Fruit fly (Drosophila melanogaster) whole organism, embryonic: ENCODE results near the gene drongo.

Source experiments
- Ada2b ChIP-seq: fragments of 200-800 bp; sonication (Bioruptor generic); IDR thresholded peaks from 2 replicates; pipeline ENCODE4 v1.3.6; 2022; ENCODE audit warnings: missing biosample characterization, missing genetic modification characterization
- Atf3 ChIP-seq: fragments of 200-800 bp; sonication (Bioruptor generic); optimal IDR thresholded peaks from 3 replicates; lab custom pipeline; 2016; ENCODE audit warnings: missing biosample characterization, missing genetic modification characterization
- Bgb ChIP-seq: fragments of 200-800 bp; sonication (Bioruptor generic); IDR thresholded peaks from 2 replicates; pipeline ENCODE4 v1.3.6; 2022; ENCODE audit warnings: missing biosample characterization, missing genetic modification characterization; ENCODE audit not compliant: partially characterized antibody
- CG10979 ChIP-seq: fragments of 200-800 bp; sonication (Bioruptor generic); optimal IDR thresholded peaks from 2 replicates; lab custom pipeline; 2018; ENCODE audit warnings: missing biosample characterization, mild to moderate bottlenecking, missing genetic modification characterization, moderate library complexity
- CG11093 ChIP-seq: fragments of 200-800 bp; sonication (Bioruptor generic); IDR thresholded peaks from 3 replicates; pipeline ENCODE4 v1.3.6; 2022; ENCODE audit warnings: missing biosample characterization, missing genetic modification characterization
- CG11456 ChIP-seq: fragments of 200-800 bp; sonication (Bioruptor generic); IDR thresholded peaks from 3 replicates; pipeline ENCODE4 v1.3.6; 2022; ENCODE audit warnings: missing biosample characterization, missing genetic modification characterization
- CG12071 ChIP-seq: fragments of 200-800 bp; sonication (Bioruptor generic); optimal IDR thresholded peaks from 3 replicates; lab custom pipeline; 2018; ENCODE audit warnings: missing biosample characterization, mild to moderate bottlenecking, missing genetic modification characterization
- CG1233 ChIP-seq: fragments of 200-800 bp; sonication (Bioruptor generic); optimal IDR thresholded peaks from 4 replicates; lab custom pipeline; 2018; ENCODE audit warnings: missing biosample characterization, mild to moderate bottlenecking, missing genetic modification characterization
- CG14860 ChIP-seq: fragments of 200-800 bp; sonication (Bioruptor generic); IDR thresholded peaks from 3 replicates; pipeline ENCODE4 v1.3.6; 2022; ENCODE audit warnings: missing biosample characterization, missing genetic modification characterization; ENCODE audit not compliant: partially characterized antibody
- CG15601 ChIP-seq: fragments of 200-800 bp; sonication (Bioruptor generic); optimal IDR thresholded peaks from 3 replicates; lab custom pipeline; 2019; ENCODE audit warnings: missing biosample characterization, mild to moderate bottlenecking, missing genetic modification characterization, moderate library complexity
- CG1792 ChIP-seq: fragments of 200-800 bp; sonication (Bioruptor generic); optimal IDR thresholded peaks from 2 replicates; lab custom pipeline; 2016; ENCODE audit warnings: missing biosample characterization, missing genetic modification characterization
- CG3065 ChIP-seq: fragments of 200-800 bp; sonication (Bioruptor generic); optimal IDR thresholded peaks from 2 replicates; lab custom pipeline; 2016; ENCODE audit warnings: missing biosample characterization, missing genetic modification characterization
- CG4707 ChIP-seq: fragments of 200-800 bp; sonication (Bioruptor generic); optimal IDR thresholded peaks from 2 replicates; lab custom pipeline; 2018; ENCODE audit warnings: missing biosample characterization, mild to moderate bottlenecking, missing genetic modification characterization, moderate library complexity
- CG4820 ChIP-seq: fragments of 200-800 bp; sonication (Bioruptor generic); optimal IDR thresholded peaks from 3 replicates; lab custom pipeline; 2016; ENCODE audit warnings: missing biosample characterization, missing genetic modification characterization
- CG6175 ChIP-seq: fragments of 200-800 bp; sonication (Bioruptor generic); IDR thresholded peaks from 3 replicates; pipeline ENCODE4 v1.3.6; 2022; ENCODE audit warnings: missing biosample characterization, missing genetic modification characterization
- CG6854 ChIP-seq: fragments of 200-800 bp; sonication (Bioruptor generic); optimal IDR thresholded peaks from 3 replicates; lab custom pipeline; 2017; ENCODE audit warnings: missing biosample characterization, mild to moderate bottlenecking, missing genetic modification characterization
- CG7987 ChIP-seq: fragments of 200-800 bp; sonication (Bioruptor generic); optimal IDR thresholded peaks from 2 replicates; lab custom pipeline; 2018; ENCODE audit warnings: missing biosample characterization, mild to moderate bottlenecking, missing genetic modification characterization, moderate library complexity
- CG9727 ChIP-seq: fragments of 200-800 bp; sonication (Bioruptor generic); optimal IDR thresholded peaks from 3 replicates; lab custom pipeline; 2017; ENCODE audit warnings: missing biosample characterization, mild to moderate bottlenecking, missing genetic modification characterization
- CHES-1-like ChIP-seq: fragments of 200-800 bp; sonication (Bioruptor generic); optimal IDR thresholded peaks from 2 replicates; lab custom pipeline; 2016; ENCODE audit warnings: missing biosample characterization, missing genetic modification characterization
- CTCF ChIP-seq: fragments of 200-800 bp; sonication (Bioruptor generic); optimal IDR thresholded peaks from 2 replicates; lab custom pipeline; 2017; ENCODE audit warnings: missing biosample characterization, mild to moderate bottlenecking, missing genetic modification characterization, moderate library complexity
- CrebB ChIP-seq: fragments of 200-800 bp; sonication (Bioruptor generic); optimal IDR thresholded peaks from 3 replicates; lab custom pipeline; 2018; ENCODE audit warnings: missing biosample characterization, mild to moderate bottlenecking, missing genetic modification characterization
- Dbx ChIP-seq: fragments of 200-800 bp; sonication (Bioruptor generic); IDR thresholded peaks from 3 replicates; pipeline ENCODE4 v1.3.6; 2022; ENCODE audit warnings: missing biosample characterization, missing genetic modification characterization
- Deaf1 ChIP-seq: fragments of 200-800 bp; optimal IDR thresholded peaks from 3 replicates; lab custom pipeline; 2019; ENCODE audit warnings: missing biosample characterization, mild to moderate bottlenecking, missing genetic modification characterization, moderate library complexity
- Dek ChIP-seq: fragments of 200-800 bp; sonication (Bioruptor generic); optimal IDR thresholded peaks from 3 replicates; lab custom pipeline; 2019; ENCODE audit warnings: missing biosample characterization, mild to moderate bottlenecking, missing genetic modification characterization, moderate library complexity
- Dfd ChIP-seq, 2 experiments: fragments of >200 bp; optimal IDR thresholded peaks; 2 replicates each; lab custom pipeline; 2017; ENCODE audit warnings: missing biosample characterization in 2 of 2, missing genetic modification characterization in 2 of 2
- Gsc ChIP-seq: fragments of 200-800 bp; sonication (Bioruptor generic); IDR thresholded peaks from 2 replicates; pipeline ENCODE4 v1.3.6; 2022; ENCODE audit warnings: missing biosample characterization, missing genetic modification characterization
- Kr ChIP-seq: fragments of 200-800 bp; sonication (Bioruptor generic); optimal IDR thresholded peaks from 2 replicates; lab custom pipeline; 2017; ENCODE audit warnings: missing biosample characterization, mild to moderate bottlenecking, missing genetic modification characterization
- Meics ChIP-seq: fragments of 200-800 bp; sonication (Bioruptor generic); optimal IDR thresholded peaks from 2 replicates; lab custom pipeline; 2017; ENCODE audit warnings: missing biosample characterization, mild to moderate bottlenecking, missing genetic modification characterization
- Mrtf ChIP-seq: fragments of 200-800 bp; sonication (Bioruptor generic); IDR thresholded peaks from 3 replicates; pipeline ENCODE4 v1.3.6; 2022; ENCODE audit warnings: missing biosample characterization, missing genetic modification characterization
- Oaz ChIP-seq: fragments of 200-800 bp; sonication (Bioruptor generic); IDR thresholded peaks from 2 replicates; pipeline ENCODE4 v1.3.6; 2022; ENCODE audit warnings: missing biosample characterization, missing genetic modification characterization
- PHDP ChIP-seq: fragments of 200-800 bp; sonication (Bioruptor generic); optimal IDR thresholded peaks from 3 replicates; lab custom pipeline; 2018; ENCODE audit warnings: missing biosample characterization, mild to moderate bottlenecking, missing genetic modification characterization, moderate library complexity
- Sox100B ChIP-seq: fragments of 200-800 bp; sonication (Bioruptor generic); optimal IDR thresholded peaks from 3 replicates; lab custom pipeline; 2018; ENCODE audit warnings: missing biosample characterization, mild to moderate bottlenecking, missing genetic modification characterization
- Sry-δ ChIP-seq: fragments of 200-800 bp; sonication (Bioruptor generic); optimal IDR thresholded peaks from 2 replicates; lab custom pipeline; 2016; ENCODE audit warnings: missing biosample characterization, missing genetic modification characterization
- Stat92E ChIP-seq, 3 experiments: fragments of >200 bp in 2 of 3; fragments of 200-800 bp in 1 of 3; sonication (Bioruptor generic) in 1 of 3; optimal IDR thresholded peaks; 2 replicates each; lab custom pipeline; 2017 to 2019; ENCODE audit warnings: missing biosample characterization in 3 of 3, missing genetic modification characterization in 3 of 3, mild to moderate bottlenecking in 1 of 3, moderate library complexity in 1 of 3
- Usf ChIP-seq: fragments of 200-800 bp; sonication (Bioruptor generic); optimal IDR thresholded peaks from 2 replicates; lab custom pipeline; 2017; ENCODE audit warnings: missing genotype, missing biosample characterization, missing genetic modification characterization
- Vsx1 ChIP-seq: fragments of 200-800 bp; sonication (Bioruptor generic); optimal IDR thresholded peaks from 2 replicates; lab custom pipeline; 2017; ENCODE audit warnings: missing biosample characterization, mild to moderate bottlenecking, missing genetic modification characterization, missing genetic modification reagents
- chn ChIP-seq: fragments of 200-800 bp; sonication (Bioruptor generic); optimal IDR thresholded peaks from 2 replicates; lab custom pipeline; 2016; ENCODE audit warnings: missing biosample characterization, missing genetic modification characterization
- da ChIP-seq: fragments of 200-800 bp; sonication (Bioruptor generic); optimal IDR thresholded peaks from 2 replicates; lab custom pipeline; 2016; ENCODE audit warnings: missing biosample characterization, missing genetic modification characterization
- danr ChIP-seq: fragments of 200-800 bp; sonication (Bioruptor generic); IDR thresholded peaks from 2 replicates; pipeline ENCODE4 v1.3.6; 2022; ENCODE audit warnings: missing biosample characterization, missing genetic modification characterization
- dm ChIP-seq: fragments of 200-800 bp; sonication (Bioruptor generic); optimal IDR thresholded peaks from 3 replicates; lab custom pipeline; 2016; ENCODE audit warnings: missing biosample characterization, missing genetic modification characterization
- gem ChIP-seq: fragments of 200-800 bp; sonication (Bioruptor generic); optimal IDR thresholded peaks from 2 replicates; lab custom pipeline; 2019; ENCODE audit warnings: missing biosample characterization, mild to moderate bottlenecking, missing genetic modification characterization, moderate library complexity
- gfzf ChIP-seq: fragments of 200-800 bp; sonication (Bioruptor generic); optimal IDR thresholded peaks from 2 replicates; lab custom pipeline; 2016; ENCODE audit warnings: missing biosample characterization, mild to moderate bottlenecking, missing genetic modification characterization, moderate library complexity
- grn ChIP-seq: fragments of 200-800 bp; sonication (Bioruptor generic); optimal IDR thresholded peaks from 3 replicates; lab custom pipeline; 2017; ENCODE audit warnings: missing biosample characterization, missing genetic modification characterization
- lov ChIP-seq, 2 experiments: fragments of 200-800 bp in 1 of 2; fragments of >200 bp in 1 of 2; sonication (Bioruptor generic) in 1 of 2; IDR thresholded peaks in 1 of 2; optimal IDR thresholded peaks in 1 of 2; 2 replicates in 1 of 2; 3 replicates in 1 of 2; pipeline versions ENCODE4 v1.3.6 to Lab custom; 2017 to 2022; ENCODE audit warnings: missing biosample characterization in 1 of 2, missing genetic modification characterization in 1 of 2
- nau ChIP-seq: fragments of 200-800 bp; sonication (Bioruptor generic); optimal IDR thresholded peaks from 3 replicates; lab custom pipeline; 2017; ENCODE audit warnings: missing biosample characterization, mild to moderate bottlenecking, missing genetic modification characterization, missing genetic modification reagents
- nom ChIP-seq: fragments of 200-800 bp; sonication (Bioruptor generic); optimal IDR thresholded peaks from 2 replicates; lab custom pipeline; 2017; ENCODE audit warnings: missing biosample characterization, missing genetic modification characterization, mild to moderate bottlenecking, moderate library complexity, missing genetic modification reagents
- pho ChIP-seq: fragments of 200-800 bp; sonication (Bioruptor generic); optimal IDR thresholded peaks from 2 replicates; lab custom pipeline; 2016; ENCODE audit warnings: missing biosample characterization, missing genetic modification characterization
- run ChIP-seq: fragments of 200-800 bp; sonication (Bioruptor generic); optimal IDR thresholded peaks from 3 replicates; lab custom pipeline; 2018; ENCODE audit warnings: missing biosample characterization, mild to moderate bottlenecking, missing genetic modification characterization
- tup ChIP-seq: fragments of 200-800 bp; sonication (Bioruptor generic); optimal IDR thresholded peaks from 2 replicates; lab custom pipeline; 2016; ENCODE audit warnings: missing biosample characterization, mild to moderate bottlenecking, missing genetic modification characterization, moderate library complexity
- wek ChIP-seq: fragments of 200-800 bp; sonication (Bioruptor generic); optimal IDR thresholded peaks from 3 replicates; lab custom pipeline; 2018; ENCODE audit warnings: missing biosample characterization, mild to moderate bottlenecking, missing genetic modification characterization, moderate library complexity

The drongo gene

dm6 chr2L:825768-826263 is 25.1 kb downstream of the drongo start, which contains the start of the genes CG3862 and dock:
Gene CG3862 (minus strand): TSS chr2L:825861.
Gene dock (plus strand): TSS chr2L:825969.
- peak; percentile 13 for TF ChIP-seq Deaf1 (tag; lab: Kevin White, UChicago)
- peak; percentile 18 for TF ChIP-seq CG4820
- no peak for TF ChIP-seq tup (GFP tag; lab: Kevin White, UChicago)
- peak; percentile 89 for TF ChIP-seq Sry-δ (GFP tag; lab: Kevin White, UChicago)
- TF ChIP-seq lov (optimal IDR thresholded peaks at IDR 0.05; lab: Kevin White, UChicago), result no peak
- 0 out of 3 replicates have a peak, but pooled peaks have one; percentile 41 for TF ChIP-seq lov (GFP tag; IDR thresholded peaks at IDR 0.05; lab: Robert Waterston, UW)
- TF ChIP-seq Atf3 (GFP tag; lab: Kevin White, UChicago), result no peak
- TF ChIP-seq CG3065 (GFP tag; lab: Kevin White, UChicago), result peak; percentile 31
- TF ChIP-seq Dek, result peak; percentile 36
- peak; percentile 24 for TF ChIP-seq da (GFP tag; lab: Kevin White, UChicago)
- TF ChIP-seq PHDP (tag; lab: Kevin White, UChicago), result peak; percentile 51
- TF ChIP-seq dm (GFP tag; lab: Kevin White, UChicago), result peak; percentile 66
- TF ChIP-seq grn (GFP tag; lab: Kevin White, UChicago), result peak; percentile 67
- peak; percentile 1 for TF ChIP-seq wek
- peak; percentile 48 for TF ChIP-seq gfzf
- no peak for TF ChIP-seq CG11093 (GFP tag; lab: Robert Waterston, UW)
- TF ChIP-seq CG15601 (tag; lab: Kevin White, UChicago), result peak; percentile 38
- peak; percentile 43 for TF ChIP-seq CG1233
- TF ChIP-seq Sox100B (GFP tag; lab: Kevin White, UChicago), result no peak
- TF ChIP-seq Mrtf (GFP tag; lab: Robert Waterston, UW), result 0 out of 3 replicates have a peak, but pooled peaks have one; percentile 16
- TF ChIP-seq CG4707 (GFP tag; lab: Kevin White, UChicago), result no peak
- peak; percentile 50 for TF ChIP-seq Meics (GFP tag; lab: Kevin White, UChicago)
- no peak for TF ChIP-seq Oaz (GFP tag; lab: Robert Waterston, UW)
- no peak for TF ChIP-seq Gsc (GFP tag; lab: Robert Waterston, UW)
- TF ChIP-seq pho (GFP tag; lab: Kevin White, UChicago), result peak; percentile 74
- TF ChIP-seq nau (GFP tag; lab: Kevin White, UChicago), result no peak
- TF ChIP-seq nom (GFP tag; lab: Kevin White, UChicago), result peak; percentile 68
- peak; percentile 19 for TF ChIP-seq gem (tag; lab: Kevin White, UChicago)
- peak; percentile 82 for TF ChIP-seq CHES-1-like (GFP tag; lab: Kevin White, UChicago)
- no peak for TF ChIP-seq Usf (GFP tag; lab: Kevin White, UChicago)
- TF ChIP-seq Stat92E (GFP tag; optimal IDR thresholded peaks at IDR 0.05; lab: Kevin White, UChicago), result peak in 1 of 3 experiments; percentile 68
- TF ChIP-seq chn (GFP tag; lab: Kevin White, UChicago), result peak; percentile 62
- TF ChIP-seq Bgb (GFP tag; lab: Robert Waterston, UW), result peak; percentile 99
- TF ChIP-seq Dfd (GFP tag; optimal IDR thresholded peaks at IDR 0.05; lab: Kevin White, UChicago), result no peak
- TF ChIP-seq CG10979 (tag; lab: Kevin White, UChicago), result peak; percentile 43
- peak; percentile 77 for TF ChIP-seq CG11456 (GFP tag; lab: Robert Waterston, UW)
- TF ChIP-seq CG6854 (GFP tag; lab: Kevin White, UChicago), result no peak
- TF ChIP-seq CG12071 (GFP tag; lab: Kevin White, UChicago), result peak; percentile 26
- TF ChIP-seq CG7987 (GFP tag; lab: Kevin White, UChicago), result peak; percentile 71
- TF ChIP-seq Dbx (GFP tag; lab: Robert Waterston, UW), result peak; percentile 69
- TF ChIP-seq danr (GFP tag; lab: Robert Waterston, UW), result no peak
- no peak for TF ChIP-seq Kr (GFP tag; lab: Kevin White, UChicago)
- TF ChIP-seq CG14860, result peak; percentile 96
- peak; percentile 66 for TF ChIP-seq CTCF (GFP tag; lab: Kevin White, UChicago)
- no peak for TF ChIP-seq Vsx1 (GFP tag; lab: Kevin White, UChicago)
- TF ChIP-seq run (tag; lab: Kevin White, UChicago), result peak; percentile 68
- peak; percentile 51; the same call in 1 of the 3 replicates for TF ChIP-seq CG6175
- TF ChIP-seq CrebB (tag; lab: Kevin White, UChicago), result no peak
- peak; percentile 51 for TF ChIP-seq CG9727
- TF ChIP-seq CG1792, result peak; percentile 26
- TF ChIP-seq Ada2b (GFP tag; lab: Robert Waterston, UW), result no peak
